Fruit fly (Drosophila melanogaster) whole organism, embryonic: ENCODE data around the gene GstO2.

ENCODE experiments used
- BEAF-32 ChIP-seq: fragments of 200-800 bp; sonication (Bioruptor generic); optimal IDR thresholded peaks from 3 replicates; lab custom pipeline; 2017; ENCODE audit warnings: missing biosample characterization, missing genetic modification characterization, mild to moderate bottlenecking, moderate library complexity, missing genetic modification reagents
- CG10274 ChIP-seq: fragments of 200-800 bp; sonication (Bioruptor generic); optimal IDR thresholded peaks from 3 replicates; lab custom pipeline; 2017; ENCODE audit warnings: missing biosample characterization, mild to moderate bottlenecking, missing genetic modification characterization
- CG15479 ChIP-seq: fragments of 200-800 bp; sonication (Bioruptor generic); optimal IDR thresholded peaks from 3 replicates; lab custom pipeline; 2019; ENCODE audit warnings: missing biosample characterization, mild to moderate bottlenecking, missing genetic modification characterization, moderate library complexity
- CG18619 ChIP-seq: fragments of 200-800 bp; sonication (Bioruptor generic); optimal IDR thresholded peaks from 3 replicates; lab custom pipeline; 2017; ENCODE audit warnings: missing biosample characterization, mild to moderate bottlenecking, missing genetic modification characterization
- CG4707 ChIP-seq: fragments of 200-800 bp; sonication (Bioruptor generic); optimal IDR thresholded peaks from 2 replicates; lab custom pipeline; 2018; ENCODE audit warnings: missing biosample characterization, mild to moderate bottlenecking, missing genetic modification characterization, moderate library complexity
- CG5245 ChIP-seq: fragments of 200-800 bp; sonication (Bioruptor generic); optimal IDR thresholded peaks from 3 replicates; lab custom pipeline; 2016; ENCODE audit warnings: missing biosample characterization, missing genetic modification characterization
- CG8290 ChIP-seq, 3 experiments: fragments of 200-800 bp; sonication (Bioruptor generic); optimal IDR thresholded peaks; 2 replicates each; lab custom pipeline; 2016 to 2019; ENCODE audit warnings: missing biosample characterization in 3 of 3, missing genetic modification characterization in 3 of 3, mild to moderate bottlenecking in 2 of 3, moderate library complexity in 1 of 3
- CG9797 ChIP-seq: fragments of 200-800 bp; sonication (Bioruptor generic); optimal IDR thresholded peaks from 3 replicates; lab custom pipeline; 2018; ENCODE audit warnings: missing biosample characterization, mild to moderate bottlenecking, missing genetic modification characterization
- CrebB ChIP-seq: fragments of 200-800 bp; sonication (Bioruptor generic); optimal IDR thresholded peaks from 3 replicates; lab custom pipeline; 2018; ENCODE audit warnings: missing biosample characterization, mild to moderate bottlenecking, missing genetic modification characterization
- E2f2 ChIP-seq: fragments of 200-800 bp; sonication (Bioruptor generic); IDR thresholded peaks from 2 replicates; pipeline ENCODE4 v1.3.6; 2022; ENCODE audit warnings: missing biosample characterization, missing genetic modification characterization
- ERR ChIP-seq: fragments of 200-800 bp; sonication (Bioruptor generic); optimal IDR thresholded peaks from 2 replicates; lab custom pipeline; 2016; ENCODE audit warnings: missing biosample characterization, missing genetic modification characterization
- Ets65A ChIP-seq: fragments of 200-800 bp; sonication (Bioruptor generic); peaks from one replicate; lab custom pipeline; 2016; ENCODE audit warnings: missing biosample characterization, missing genetic modification characterization
- Lim3 ChIP-seq: fragments of 200-800 bp; sonication (Bioruptor generic); IDR thresholded peaks from 2 replicates; pipeline ENCODE4 v1.3.6; 2022; ENCODE audit warnings: missing biosample characterization, missing genetic modification characterization
- Mes4 ChIP-seq: fragments of 200-800 bp; sonication (Bioruptor generic); optimal IDR thresholded peaks from 2 replicates; lab custom pipeline; 2016; ENCODE audit warnings: missing biosample characterization, missing genetic modification characterization
- Mrtf ChIP-seq: fragments of 200-800 bp; sonication (Bioruptor generic); IDR thresholded peaks from 3 replicates; pipeline ENCODE4 v1.3.6; 2022; ENCODE audit warnings: missing biosample characterization, missing genetic modification characterization
- Myb ChIP-seq: fragments of 200-800 bp; sonication (Bioruptor generic); optimal IDR thresholded peaks from 2 replicates; lab custom pipeline; 2016; ENCODE audit warnings: missing biosample characterization, missing genetic modification characterization
- Oaz ChIP-seq: fragments of 200-800 bp; sonication (Bioruptor generic); IDR thresholded peaks from 2 replicates; pipeline ENCODE4 v1.3.6; 2022; ENCODE audit warnings: missing biosample characterization, missing genetic modification characterization
- Spps ChIP-seq: fragments of 200-800 bp; sonication (Bioruptor generic); optimal IDR thresholded peaks from 2 replicates; lab custom pipeline; 2018; ENCODE audit warnings: missing biosample characterization, mild to moderate bottlenecking, missing genetic modification characterization
- Stat92E ChIP-seq, 3 experiments: fragments of >200 bp in 2 of 3; fragments of 200-800 bp in 1 of 3; sonication (Bioruptor generic) in 1 of 3; optimal IDR thresholded peaks; 2 replicates each; lab custom pipeline; 2017 to 2019; ENCODE audit warnings: missing biosample characterization in 3 of 3, missing genetic modification characterization in 3 of 3, mild to moderate bottlenecking in 1 of 3, moderate library complexity in 1 of 3
- aop ChIP-seq: fragments of 200-800 bp; sonication (Bioruptor generic); IDR thresholded peaks from 2 replicates; pipeline ENCODE4 v1.3.6; 2022; ENCODE audit warnings: missing biosample characterization, missing genetic modification characterization
- bcd ChIP-seq: fragments of 200-800 bp; sonication (Bioruptor generic); optimal IDR thresholded peaks from 2 replicates; lab custom pipeline; 2017; ENCODE audit warnings: missing biosample characterization, mild to moderate bottlenecking, missing genetic modification characterization
- caup ChIP-seq: fragments of 200-800 bp; sonication (Bioruptor generic); optimal IDR thresholded peaks from 3 replicates; lab custom pipeline; 2017; ENCODE audit warnings: missing biosample characterization, mild to moderate bottlenecking, missing genetic modification characterization, moderate library complexity; ENCODE audit not compliant: severe bottlenecking
- cg ChIP-seq: fragments of 200-800 bp; sonication (Bioruptor generic); optimal IDR thresholded peaks from 3 replicates; lab custom pipeline; 2019; ENCODE audit warnings: missing biosample characterization, mild to moderate bottlenecking, missing genetic modification characterization, moderate library complexity
- crp ChIP-seq, 2 experiments: fragments of 200-800 bp; sonication (Bioruptor generic); optimal IDR thresholded peaks; 2 replicates in 1 of 2; 3 replicates in 1 of 2; lab custom pipeline; 2017; ENCODE audit warnings: missing biosample characterization in 2 of 2, missing genetic modification characterization in 2 of 2, mild to moderate bottlenecking in 1 of 2, moderate library complexity in 1 of 2
- danr ChIP-seq: fragments of 200-800 bp; sonication (Bioruptor generic); IDR thresholded peaks from 2 replicates; pipeline ENCODE4 v1.3.6; 2022; ENCODE audit warnings: missing biosample characterization, missing genetic modification characterization
- en ChIP-seq: fragments of 200-800 bp; sonication (Bioruptor generic); optimal IDR thresholded peaks from 2 replicates; lab custom pipeline; 2016; ENCODE audit warnings: missing biosample characterization, missing genetic modification characterization
- exex ChIP-seq: fragments of 200-800 bp; sonication (Bioruptor generic); optimal IDR thresholded peaks from 4 replicates; lab custom pipeline; 2018; ENCODE audit warnings: missing biosample characterization, mild to moderate bottlenecking, missing genetic modification characterization, moderate library complexity
- gcm ChIP-seq: fragments of 200-800 bp; sonication (Bioruptor generic); optimal IDR thresholded peaks from 2 replicates; lab custom pipeline; 2019; ENCODE audit warnings: missing biosample characterization, mild to moderate bottlenecking, missing genetic modification characterization, moderate library complexity
- kay ChIP-seq: fragments of 200-800 bp; sonication (Bioruptor generic); optimal IDR thresholded peaks from 2 replicates; lab custom pipeline; 2016; ENCODE audit warnings: missing biosample characterization, missing genetic modification characterization
- prd ChIP-seq, 3 experiments: fragments of >200 bp in 2 of 3; fragments of 200-800 bp in 1 of 3; sonication (Bioruptor generic) in 1 of 3; optimal IDR thresholded peaks in 2 of 3; IDR thresholded peaks in 1 of 3; 2 replicates in 2 of 3; 3 replicates in 1 of 3; pipeline versions ENCODE4 v1.3.6 to Lab custom; 2017 to 2022; ENCODE audit warnings: missing biosample characterization in 1 of 3, missing genetic modification characterization in 1 of 3
- sim ChIP-seq: fragments of 200-800 bp; sonication (Bioruptor generic); IDR thresholded peaks from 2 replicates; pipeline ENCODE4 v1.3.6; 2022; ENCODE audit warnings: missing biosample characterization, missing genetic modification characterization
- tll ChIP-seq, 2 experiments: fragments of 200-800 bp in 1 of 2; fragments of >200 bp in 1 of 2; sonication (Bioruptor generic) in 1 of 2; optimal IDR thresholded peaks; 2 replicates each; lab custom pipeline; 2017 to 2019; ENCODE audit warnings: missing biosample characterization in 2 of 2, missing genetic modification characterization in 2 of 2, mild to moderate bottlenecking in 1 of 2, moderate library complexity in 1 of 2
- yki ChIP-seq: fragments of >200 bp; optimal IDR thresholded peaks from 3 replicates; lab custom pipeline; 2018
- zen ChIP-seq: fragments of 200-800 bp; sonication (Bioruptor generic); optimal IDR thresholded peaks from 3 replicates; lab custom pipeline; 2018; ENCODE audit warnings: missing biosample characterization, mild to moderate bottlenecking, missing genetic modification characterization, moderate library complexity

GstO2 gene

dm6 chr3L:8506975-8507441 is 16.3 kb downstream of the GstO2 start, which contains the start of gene CG43163 (continued):
- TF ChIP-seq E2f2 (GFP tag; lab: Robert Waterston, UW) (peak; percentile 72), aop (GFP tag; lab: Robert Waterston, UW) (no peak), Myb (peak; percentile 7), kay (GFP tag; lab: Kevin White, UChicago) (no peak), yki (lab: Kevin White, UChicago) (no peak), bcd (GFP tag; lab: Kevin White, UChicago) (peak; percentile 73), Mes4 (GFP tag; lab: Kevin White, UChicago) (peak; percentile 25), Spps (tag; lab: Kevin White, UChicago) (peak; percentile 45), caup (GFP tag; lab: Kevin White, UChicago) (peak; percentile 69), exex (tag; lab: Kevin White, UChicago) (peak; percentile 7), cg (GFP tag; lab: Kevin White, UChicago) (peak; percentile 65), CG4707 (GFP tag; lab: Kevin White, UChicago) (peak; percentile 22), CG18619 (GFP tag; lab: Kevin White, UChicago) (peak; percentile 26), CG15479 (GFP tag; lab: Kevin White, UChicago) (peak; percentile 99), danr (GFP tag; lab: Robert Waterston, UW) (peak; percentile 60), CG10274 (GFP tag; lab: Kevin White, UChicago) (no peak), CrebB (tag; lab: Kevin White, UChicago) (peak; percentile 47), prd (optimal IDR thresholded peaks at IDR 0.05; lab: Kevin White, UChicago) (no peak), prd (GFP tag; IDR thresholded peaks at IDR 0.05; lab: Robert Waterston, UW) (peak; percentile 77), crp (GFP tag; optimal IDR thresholded peaks at IDR 0.05; lab: Kevin White, UChicago) (peak in 1 of 2 experiments; percentile 32), Mrtf (peak; percentile 59; the same call in 1 of the 3 replicates), Oaz (GFP tag; lab: Robert Waterston, UW) (no peak), CG5245 (GFP tag; lab: Kevin White, UChicago) (peak; percentile 48), CG9797 (GFP tag; lab: Kevin White, UChicago) (peak; percentile 83), ERR (GFP tag; lab: Kevin White, UChicago) (no peak), CG8290 (GFP tag; optimal IDR thresholded peaks at IDR 0.05; lab: Kevin White, UChicago) (peak; percentile 47), CG8290 (tag; optimal IDR thresholded peaks at IDR 0.05; lab: Kevin White, UChicago) (peak; percentile 32 to 84), en (no peak), sim (GFP tag; lab: Robert Waterston, UW) (no peak), gcm (peak; percentile 66), BEAF-32 (GFP tag; lab: Kevin White, UChicago) (peak; percentile 23), Stat92E (GFP tag; optimal IDR thresholded peaks at IDR 0.05; lab: Kevin White, UChicago) (peak in 1 of 3 experiments; percentile 8)
- TF ChIP-seq, all 482 proteins: peak for 306

dm6 chr3L:8480944-8481343 is 42.4 kb downstream of the GstO2 start:
- TF ChIP-seq Ets65A, result peak; percentile 41
- TF ChIP-seq tll (GFP tag; optimal IDR thresholded peaks at IDR 0.05; lab: Kevin White, UChicago), result peak in 1 of 2 experiments; percentile 28
- peak; percentile 91 for TF ChIP-seq zen (tag; lab: Kevin White, UChicago)
- no peak for TF ChIP-seq Lim3 (GFP tag; lab: Robert Waterston, UW)
